Fruit fly (Drosophila melanogaster) whole organism: Measurements from ENCODE around the gene CG43750.

ENCODE experiments used
- CG8478 ChIP-seq: fragments of >200 bp; optimal IDR thresholded peaks from 2 replicates; lab custom pipeline; 2018; ENCODE audit warnings: inconsistent platforms
- EcR ChIP-seq, 2 experiments: fragments of >200 bp; optimal IDR thresholded peaks; 2 replicates each; lab custom pipeline; 2017; ENCODE audit warnings: missing biosample characterization in 2 of 2, missing genetic modification characterization in 2 of 2, missing genetic modification reagents in 2 of 2
- pan ChIP-seq: fragments of >200 bp; optimal IDR thresholded peaks from 2 replicates; lab custom pipeline; 2017
- psq ChIP-seq: fragments of >200 bp; optimal IDR thresholded peaks from 2 replicates; lab custom pipeline; 2017
- usp ChIP-seq: fragments of >200 bp; optimal IDR thresholded peaks from 2 replicates; lab custom pipeline; 2017; ENCODE audit warnings: missing biosample characterization, missing genetic modification characterization, mixed read lengths

DNA sequence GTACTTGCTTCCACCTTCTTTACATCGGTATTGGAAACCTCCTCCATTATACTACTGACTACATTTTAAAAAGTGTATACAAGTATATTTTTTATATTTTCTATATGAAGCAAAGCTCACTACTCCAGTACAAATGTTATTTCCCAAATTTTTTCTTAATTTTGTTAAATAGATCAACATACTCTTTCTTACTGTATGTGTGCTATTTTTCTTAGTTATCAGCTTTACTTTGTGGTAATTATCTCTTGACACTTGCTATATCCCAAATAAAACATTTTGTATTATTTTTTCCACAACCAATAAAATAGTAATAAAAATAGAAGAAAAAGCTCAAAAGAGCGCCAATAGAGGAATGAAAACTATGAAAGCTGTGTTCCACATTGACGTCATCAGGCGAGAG, at the start of gene CG43750:
- no peak for TF ChIP-seq usp (GFP tag; lab: Kevin White, UChicago)
- no peak for TF ChIP-seq psq
- TF ChIP-seq pan (lab: Kevin White, UChicago), result no peak
- TF ChIP-seq CG8478 (lab: Kevin White, UChicago), result no peak
- no peak for TF ChIP-seq EcR (GFP tag; optimal IDR thresholded peaks at IDR 0.05; lab: Kevin White, UChicago)
